Fruit fly (Drosophila melanogaster) whole organism, embryonic: Measurements from ENCODE around the gene Cpr66Cb.

Experiments used
- Adf1 ChIP-seq: fragments of 200-800 bp; sonication (Bioruptor generic); IDR thresholded peaks from 2 replicates; pipeline ENCODE4 v1.3.6; 2022; ENCODE audit warnings: missing biosample characterization, missing genetic modification characterization
- Atf6 ChIP-seq: fragments of 200-800 bp; sonication (Bioruptor generic); IDR thresholded peaks from 2 replicates; pipeline ENCODE4 v1.3.6; 2022; ENCODE audit warnings: missing biosample characterization, missing genetic modification characterization
- Blimp-1 ChIP-seq: fragments of 200-800 bp; sonication (Bioruptor generic); optimal IDR thresholded peaks from 3 replicates; lab custom pipeline; 2018; ENCODE audit warnings: missing biosample characterization, missing genetic modification characterization, mild to moderate bottlenecking, moderate library complexity, missing genetic modification reagents
- CG1024 ChIP-seq: fragments of 200-800 bp; sonication (Bioruptor generic); IDR thresholded peaks from 2 replicates; pipeline ENCODE4 v1.3.6; 2022; ENCODE audit warnings: missing biosample characterization, missing genetic modification characterization
- CG11504 ChIP-seq: fragments of 200-800 bp; sonication (Bioruptor generic); optimal IDR thresholded peaks from 3 replicates; lab custom pipeline; 2019; ENCODE audit warnings: missing biosample characterization, mild to moderate bottlenecking, missing genetic modification characterization, moderate library complexity
- CG12391 ChIP-seq: fragments of 200-800 bp; sonication (Bioruptor generic); optimal IDR thresholded peaks from 3 replicates; lab custom pipeline; 2018; ENCODE audit warnings: missing biosample characterization, mild to moderate bottlenecking, missing genetic modification characterization, moderate library complexity
- CG14667 ChIP-seq: fragments of 200-800 bp; sonication (Bioruptor generic); IDR thresholded peaks from 2 replicates; pipeline ENCODE4 v1.3.6; 2022; ENCODE audit warnings: missing biosample characterization, missing genetic modification characterization
- CG14710 ChIP-seq: fragments of 200-800 bp; sonication (Bioruptor generic); optimal IDR thresholded peaks from 3 replicates; lab custom pipeline; 2019; ENCODE audit warnings: missing biosample characterization, mild to moderate bottlenecking, missing genetic modification characterization, moderate library complexity
- CG15514 ChIP-seq: fragments of 200-800 bp; sonication (Bioruptor generic); optimal IDR thresholded peaks from 3 replicates; lab custom pipeline; 2017; ENCODE audit warnings: missing biosample characterization, missing genetic modification characterization, mild to moderate bottlenecking, moderate library complexity, missing genetic modification reagents
- CG15696 ChIP-seq: fragments of 200-800 bp; sonication (Bioruptor generic); optimal IDR thresholded peaks from 2 replicates; lab custom pipeline; 2019; ENCODE audit warnings: missing biosample characterization, mild to moderate bottlenecking, missing genetic modification characterization, moderate library complexity
- CG17612 ChIP-seq: fragments of 200-800 bp; sonication (Bioruptor generic); IDR thresholded peaks from 2 replicates; pipeline ENCODE4 v1.3.6; 2022; ENCODE audit warnings: missing biosample characterization, missing genetic modification characterization
- CG18262 ChIP-seq: fragments of 200-800 bp; optimal IDR thresholded peaks from 3 replicates; lab custom pipeline; 2019; ENCODE audit warnings: missing biosample characterization, mild to moderate bottlenecking, missing genetic modification characterization, moderate library complexity
- CG2712 ChIP-seq: fragments of 200-800 bp; optimal IDR thresholded peaks from 3 replicates; lab custom pipeline; 2019; ENCODE audit warnings: missing biosample characterization, mild to moderate bottlenecking, missing genetic modification characterization, moderate library complexity
- CG3065 ChIP-seq: fragments of 200-800 bp; sonication (Bioruptor generic); optimal IDR thresholded peaks from 2 replicates; lab custom pipeline; 2016; ENCODE audit warnings: missing biosample characterization, missing genetic modification characterization
- CG31441 ChIP-seq: fragments of 200-800 bp; sonication (Bioruptor generic); IDR thresholded peaks from 2 replicates; pipeline ENCODE4 v1.3.6; 2022; ENCODE audit warnings: missing biosample characterization, missing genetic modification characterization
- CG6175 ChIP-seq: fragments of 200-800 bp; sonication (Bioruptor generic); IDR thresholded peaks from 3 replicates; pipeline ENCODE4 v1.3.6; 2022; ENCODE audit warnings: missing biosample characterization, missing genetic modification characterization
- CG6689 ChIP-seq: fragments of 200-800 bp; sonication (Bioruptor generic); IDR thresholded peaks from 2 replicates; pipeline ENCODE4 v1.3.6; 2022; ENCODE audit warnings: missing biosample characterization, missing genetic modification characterization
- CG6813 ChIP-seq: fragments of 200-800 bp; sonication (Bioruptor generic); optimal IDR thresholded peaks from 2 replicates; lab custom pipeline; 2017; ENCODE audit warnings: missing biosample characterization, missing genetic modification characterization, mild to moderate bottlenecking, moderate library complexity, missing genetic modification reagents
- CG7745 ChIP-seq: fragments of 200-800 bp; sonication (Bioruptor generic); optimal IDR thresholded peaks from 2 replicates; lab custom pipeline; 2018; ENCODE audit warnings: missing biosample characterization, mild to moderate bottlenecking, missing genetic modification characterization, moderate library complexity
- CG9609 ChIP-seq: fragments of 200-800 bp; sonication (Bioruptor generic); optimal IDR thresholded peaks from 3 replicates; lab custom pipeline; 2016; ENCODE audit warnings: missing biosample characterization, missing genetic modification characterization
- Chrac-16 ChIP-seq: fragments of 200-800 bp; sonication (Bioruptor generic); optimal IDR thresholded peaks from 3 replicates; lab custom pipeline; 2016; ENCODE audit warnings: missing biosample characterization, missing genetic modification characterization
- Deaf1 ChIP-seq: fragments of 200-800 bp; optimal IDR thresholded peaks from 3 replicates; lab custom pipeline; 2019; ENCODE audit warnings: missing biosample characterization, mild to moderate bottlenecking, missing genetic modification characterization, moderate library complexity
- Dref ChIP-seq: fragments of 200-800 bp; sonication (Bioruptor generic); IDR thresholded peaks from 2 replicates; pipeline ENCODE4 v1.3.6; 2022; ENCODE audit warnings: missing biosample characterization, missing genetic modification characterization
- Drgx ChIP-seq: fragments of 200-800 bp; sonication (Bioruptor generic); IDR thresholded peaks from 2 replicates; pipeline ENCODE4 v1.3.6; 2022; ENCODE audit warnings: missing biosample characterization, missing genetic modification characterization
- Hey ChIP-seq: fragments of 200-800 bp; sonication (Bioruptor generic); optimal IDR thresholded peaks from 3 replicates; lab custom pipeline; 2018; ENCODE audit warnings: missing biosample characterization, mild to moderate bottlenecking, missing genetic modification characterization
- Hr51 ChIP-seq, 2 experiments: fragments of 200-800 bp; sonication (Bioruptor generic); optimal IDR thresholded peaks; 2 replicates in 1 of 2; 3 replicates in 1 of 2; lab custom pipeline; 2016 to 2018; ENCODE audit warnings: missing biosample characterization in 2 of 2, missing genetic modification characterization in 2 of 2, mild to moderate bottlenecking in 1 of 2, moderate library complexity in 1 of 2
- Sox102F ChIP-seq: fragments of 200-800 bp; sonication (Bioruptor generic); optimal IDR thresholded peaks from 2 replicates; lab custom pipeline; 2018; ENCODE audit warnings: missing biosample characterization, mild to moderate bottlenecking, missing genetic modification characterization, moderate library complexity
- Ssrp ChIP-seq: fragments of 200-800 bp; sonication (Bioruptor generic); optimal IDR thresholded peaks from 2 replicates; lab custom pipeline; 2018; ENCODE audit warnings: missing biosample characterization, mild to moderate bottlenecking, missing genetic modification characterization, moderate library complexity
- ara ChIP-seq: fragments of 200-800 bp; sonication (Bioruptor generic); IDR thresholded peaks from 2 replicates; pipeline ENCODE4 v1.3.6; 2022; ENCODE audit warnings: missing biosample characterization, missing genetic modification characterization
- croc ChIP-seq: fragments of 200-800 bp; sonication (Bioruptor generic); conservative IDR thresholded peaks from 3 replicates; pipeline ENCODE4 v1.3.6; 2022; ENCODE audit warnings: missing biosample characterization, missing genetic modification characterization
- crol ChIP-seq: fragments of 200-800 bp; sonication (Bioruptor generic); IDR thresholded peaks from 2 replicates; pipeline ENCODE4 v1.3.6; 2022; ENCODE audit warnings: missing biosample characterization, missing genetic modification characterization
- dati ChIP-seq: fragments of 200-800 bp; sonication (Bioruptor generic); IDR thresholded peaks from 2 replicates; pipeline ENCODE4 v1.3.6; 2022; ENCODE audit warnings: missing biosample characterization, missing genetic modification characterization
- dimm ChIP-seq: fragments of 200-800 bp; sonication (Bioruptor generic); IDR thresholded peaks from 2 replicates; pipeline ENCODE4 v1.3.6; 2022; ENCODE audit warnings: missing biosample characterization, missing genetic modification characterization
- fd64A ChIP-seq: fragments of 200-800 bp; sonication (Bioruptor generic); optimal IDR thresholded peaks from 3 replicates; lab custom pipeline; 2018; ENCODE audit warnings: missing biosample characterization, mild to moderate bottlenecking, missing genetic modification characterization
- gce ChIP-seq: fragments of 200-800 bp; sonication (Bioruptor generic); IDR thresholded peaks from 3 replicates; pipeline ENCODE4 v1.3.6; 2022; ENCODE audit warnings: missing biosample characterization, missing genetic modification characterization
- h ChIP-seq: fragments of >200 bp; optimal IDR thresholded peaks from 2 replicates; lab custom pipeline; 2017
- inv ChIP-seq: fragments of 200-800 bp; sonication (Bioruptor generic); IDR thresholded peaks from 2 replicates; pipeline ENCODE4 v1.3.6; 2022; ENCODE audit warnings: missing biosample characterization, missing genetic modification characterization; ENCODE audit not compliant: partially characterized antibody
- jumu ChIP-seq: fragments of 200-800 bp; sonication (Bioruptor generic); optimal IDR thresholded peaks from 3 replicates; lab custom pipeline; 2016; ENCODE audit warnings: missing biosample characterization, missing genetic modification characterization
- kah ChIP-seq: fragments of 200-800 bp; sonication (Bioruptor generic); optimal IDR thresholded peaks from 2 replicates; lab custom pipeline; 2018; ENCODE audit warnings: missing biosample characterization, mild to moderate bottlenecking, missing genetic modification characterization
- nmo ChIP-seq: fragments of 200-800 bp; sonication (Bioruptor generic); optimal IDR thresholded peaks from 2 replicates; lab custom pipeline; 2018; ENCODE audit warnings: missing biosample characterization, mild to moderate bottlenecking, missing genetic modification characterization, moderate library complexity
- pho ChIP-seq: fragments of 200-800 bp; sonication (Bioruptor generic); optimal IDR thresholded peaks from 2 replicates; lab custom pipeline; 2016; ENCODE audit warnings: missing biosample characterization, missing genetic modification characterization
- phol ChIP-seq: fragments of 200-800 bp; sonication (Bioruptor generic); optimal IDR thresholded peaks from 3 replicates; lab custom pipeline; 2018; ENCODE audit warnings: missing biosample characterization, mild to moderate bottlenecking, missing genetic modification characterization, moderate library complexity
- psq ChIP-seq: fragments of 200-800 bp; sonication (Bioruptor generic); optimal IDR thresholded peaks from 2 replicates; lab custom pipeline; 2017; ENCODE audit warnings: missing biosample characterization, missing genetic modification characterization
- ranshi ChIP-seq: fragments of 200-800 bp; sonication (Bioruptor generic); IDR thresholded peaks from 2 replicates; pipeline ENCODE4 v1.3.6; 2022; ENCODE audit warnings: missing biosample characterization, missing genetic modification characterization
- sd ChIP-seq: fragments of 200-800 bp; sonication (Bioruptor generic); optimal IDR thresholded peaks from 3 replicates; lab custom pipeline; 2018; ENCODE audit warnings: missing biosample characterization, mild to moderate bottlenecking, missing genetic modification characterization, moderate library complexity
- sens ChIP-seq: fragments of 200-800 bp; sonication (Bioruptor generic); peaks from one replicate; lab custom pipeline; 2016; ENCODE audit warnings: missing biosample characterization, missing genetic modification characterization
- sisA ChIP-seq: fragments of 200-800 bp; sonication (Bioruptor generic); IDR thresholded peaks from 2 replicates; pipeline ENCODE4 v1.3.6; 2022; ENCODE audit warnings: missing biosample characterization, missing genetic modification characterization
- sna ChIP-seq: fragments of 200-800 bp; sonication (Bioruptor generic); IDR thresholded peaks from 2 replicates; pipeline ENCODE4 v1.3.6; 2022; ENCODE audit warnings: missing biosample characterization, missing genetic modification characterization; ENCODE audit not compliant: partially characterized antibody
- toy ChIP-seq: fragments of 200-800 bp; sonication (Bioruptor generic); IDR thresholded peaks from 2 replicates; pipeline ENCODE4 v1.3.6; 2022; ENCODE audit warnings: missing biosample characterization, missing genetic modification characterization
- tx ChIP-seq: fragments of 200-800 bp; sonication (Bioruptor generic); optimal IDR thresholded peaks from 2 replicates; lab custom pipeline; 2016; ENCODE audit warnings: missing biosample characterization, missing genetic modification characterization
- unc-4 ChIP-seq: fragments of 200-800 bp; sonication (Bioruptor generic); IDR thresholded peaks from 2 replicates; pipeline ENCODE4 v1.3.6; 2022; ENCODE audit warnings: missing biosample characterization, missing genetic modification characterization; ENCODE audit not compliant: partially characterized antibody
- z ChIP-seq: fragments of 200-800 bp; sonication (Bioruptor generic); IDR thresholded peaks from 3 replicates; pipeline ENCODE4 v1.3.6; 2022; ENCODE audit warnings: missing biosample characterization, missing genetic modification characterization

The Cpr66Cb gene

DNA sequence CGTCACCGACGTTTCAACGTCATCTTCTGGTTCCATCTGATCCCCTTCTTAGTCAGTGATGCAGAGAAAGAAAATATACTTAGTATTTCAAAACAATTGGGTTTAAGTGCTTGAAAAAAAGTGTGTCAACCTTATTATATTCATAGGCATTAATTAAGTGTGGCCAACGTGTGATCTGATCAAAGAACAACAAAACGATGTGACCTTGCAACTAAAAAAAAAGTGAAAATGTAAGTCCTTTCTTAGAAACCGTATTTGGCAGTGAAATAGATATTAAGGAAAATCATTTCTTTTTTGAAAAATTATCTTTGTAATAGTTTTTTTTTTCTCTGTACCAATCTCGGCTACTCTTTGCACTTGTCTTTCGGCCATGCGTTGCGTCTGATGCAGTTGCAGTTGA, 48.6 kb downstream of the Cpr66Cb start (continued):
- TF ChIP-seq Deaf1 (tag; lab: Kevin White, UChicago) (no peak), unc-4 (no peak), CG15696 (no peak), phol (tag; lab: Kevin White, UChicago) (peak; percentile 47), inv (GFP tag; lab: Robert Waterston, UW) (no peak), CG6813 (GFP tag; lab: Kevin White, UChicago) (no peak), CG9609 (GFP tag; lab: Kevin White, UChicago) (peak; percentile 10), Ssrp (tag; lab: Kevin White, UChicago) (peak; percentile 31), dimm (GFP tag; lab: Robert Waterston, UW) (no peak), CG6175 (GFP tag; lab: Robert Waterston, UW) (no peak), nmo (GFP tag; lab: Kevin White, UChicago) (peak; percentile 44), jumu (no peak), z (GFP tag; lab: Robert Waterston, UW) (no peak), kah (no peak), h (lab: Kevin White, UChicago) (no peak), Atf6 (GFP tag; lab: Robert Waterston, UW) (no peak), tx (GFP tag; lab: Kevin White, UChicago) (no peak), Adf1 (GFP tag; lab: Robert Waterston, UW) (no peak), CG11504 (tag; lab: Kevin White, UChicago) (peak; percentile 58), Dref (GFP tag; lab: Robert Waterston, UW) (no peak), Chrac-16 (no peak), CG3065 (GFP tag; lab: Kevin White, UChicago) (no peak), CG14710 (tag; lab: Kevin White, UChicago) (peak; percentile 15), CG18262 (peak; percentile 28), Hey (tag; lab: Kevin White, UChicago) (no peak), gce (GFP tag; lab: Robert Waterston, UW) (no peak), dati (GFP tag; lab: Robert Waterston, UW) (no peak), pho (no peak), psq (no peak), CG2712 (peak; percentile 26), CG6689 (GFP tag; lab: Robert Waterston, UW) (no peak), CG12391 (tag; lab: Kevin White, UChicago) (peak; percentile 7), CG7745 (tag; lab: Kevin White, UChicago) (no peak), sisA (GFP tag; lab: Robert Waterston, UW) (no peak; the same call in 1 of the 2 replicates), ranshi (no peak; the same call in 1 of the 2 replicates), CG1024 (GFP tag; lab: Robert Waterston, UW) (no peak), Hr51 (GFP tag; optimal IDR thresholded peaks at IDR 0.05; lab: Kevin White, UChicago) (no peak), Drgx (GFP tag; lab: Robert Waterston, UW) (peak; percentile 56; the same call in 1 of the 2 replicates), sd (tag; lab: Kevin White, UChicago) (no peak), toy (GFP tag; lab: Robert Waterston, UW) (no peak), CG15514 (GFP tag; lab: Kevin White, UChicago) (no peak), fd64A (no peak), CG17612 (no peak), sens (peak; percentile 86), crol (GFP tag; lab: Robert Waterston, UW) (no peak), croc (GFP tag; lab: Robert Waterston, UW) (no peak), Blimp-1 (GFP tag; lab: Kevin White, UChicago) (peak; percentile 63), ara (no peak), CG14667 (GFP tag; lab: Robert Waterston, UW) (no peak), Sox102F (GFP tag; lab: Kevin White, UChicago) (peak; percentile 21), CG31441 (GFP tag; lab: Robert Waterston, UW) (peak; percentile 29; the same call in 1 of the 2 replicates), sna (GFP tag; lab: Robert Waterston, UW) (no peak)
